Fruit fly (Drosophila melanogaster): Measurements from ENCODE around the gene santa-maria.

Gene santa-maria

DNA sequence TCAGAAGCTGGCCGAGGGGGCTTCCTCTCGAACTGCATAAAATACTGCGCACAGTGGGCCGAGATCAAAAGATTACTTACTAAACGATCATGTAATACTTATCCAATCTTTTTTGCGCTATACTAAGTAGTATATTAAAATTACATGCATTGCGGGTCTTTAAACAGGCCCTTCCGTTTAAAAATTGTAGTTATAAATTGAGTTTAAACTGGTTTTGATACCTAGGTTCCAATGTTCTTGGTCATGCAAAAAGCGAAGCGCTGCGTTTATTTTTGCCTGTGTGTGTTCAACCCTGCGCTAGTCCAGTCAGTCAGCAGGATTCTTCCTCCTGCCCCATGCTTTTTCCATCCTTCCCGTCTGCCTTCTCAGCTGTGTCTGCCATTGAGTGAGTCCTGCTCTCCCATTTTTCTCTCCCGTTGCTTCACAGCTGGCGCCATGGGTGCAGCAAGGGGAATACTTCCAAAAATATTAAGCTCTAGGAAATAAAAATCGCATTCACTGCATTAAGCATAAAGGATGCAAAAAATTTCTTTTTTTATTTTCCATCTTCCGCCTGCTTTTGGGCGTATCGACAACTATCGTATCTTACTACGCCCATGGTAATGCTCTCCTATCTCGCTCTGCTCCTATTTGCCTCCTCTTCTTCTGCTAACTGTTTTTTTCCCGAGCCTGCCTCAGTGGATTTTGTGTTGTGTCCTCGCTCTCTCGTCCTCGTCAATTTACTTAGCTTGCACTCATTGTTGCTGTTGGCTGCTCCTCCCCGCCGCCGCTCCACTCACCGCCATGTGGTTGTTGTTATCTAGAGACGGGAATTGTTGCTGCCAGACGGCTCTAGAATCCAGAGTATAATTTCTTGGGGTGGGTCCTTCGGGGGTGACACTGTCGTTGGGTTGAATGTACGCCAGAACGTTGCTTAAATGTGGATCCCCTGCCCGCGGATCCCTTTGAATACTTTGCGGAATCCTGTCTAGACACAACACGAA is 30.4 kb downstream of the santa-maria start (continued):
- peak; percentile 63 for TF ChIP-seq Hsf (GFP tag; optimal IDR thresholded peaks at IDR 0.05)
- TF ChIP-seq p53 (GFP tag; optimal IDR thresholded peaks at IDR 0.05): no peak
- peak; percentile 18 for TF ChIP-seq Adf1 (GFP tag; IDR thresholded peaks at IDR 0.05)
- TF ChIP-seq Ada2b (GFP tag; IDR thresholded peaks at IDR 0.05): peak; percentile 70
- no peak for TF ChIP-seq GATAe (GFP tag; conservative IDR thresholded peaks at IDR 0.05)
- peak; percentile 85 for TF ChIP-seq row (GFP tag; IDR thresholded peaks at IDR 0.05)
- peak; percentile 19 for TF ChIP-seq pnt (GFP tag; optimal IDR thresholded peaks at IDR 0.05)
- TF ChIP-seq CG6791 (GFP tag; IDR thresholded peaks at IDR 0.05; ENCODE audit: partially characterized antibody): no peak; the same call in 2 of the 3 replicates
- TF ChIP-seq Six4 (GFP tag; optimal IDR thresholded peaks at IDR 0.05): peak; percentile 41
- peak; percentile 88 for TF ChIP-seq mam (GFP tag; optimal IDR thresholded peaks at IDR 0.05)
- TF ChIP-seq kay (GFP tag; optimal IDR thresholded peaks at IDR 0.05): no peak
- no peak for TF ChIP-seq CG4328 (GFP tag; optimal IDR thresholded peaks at IDR 0.05)
- no peak for TF ChIP-seq eyg (GFP tag; optimal IDR thresholded peaks at IDR 0.05)
- TF ChIP-seq org-1 (GFP tag; optimal IDR thresholded peaks at IDR 0.05): peak; percentile 62
- peak; percentile 86 for TF ChIP-seq corto (GFP tag; optimal IDR thresholded peaks at IDR 0.05)
- TF ChIP-seq esg (GFP tag; conservative IDR thresholded peaks at IDR 0.05): peak; percentile 55; the same call in 1 of the 2 replicates
- 0 out of 2 replicates have a peak, but pooled peaks have one; percentile 36 for TF ChIP-seq crol (GFP tag; IDR thresholded peaks at IDR 0.05)
- peak; percentile 73 for TF ChIP-seq PHDP (tag; optimal IDR thresholded peaks at IDR 0.05)
- TF ChIP-seq gro (GFP tag; optimal IDR thresholded peaks at IDR 0.05): peak; percentile 67
- peak; percentile 26 for TF ChIP-seq sima (GFP tag; optimal IDR thresholded peaks at IDR 0.05)
- TF ChIP-seq seq (GFP tag; IDR thresholded peaks at IDR 0.05): no peak
- peak in 1 of 2 experiments; percentile 24 for TF ChIP-seq crp (GFP tag; optimal IDR thresholded peaks at IDR 0.05)
- TF ChIP-seq CG12104 (GFP tag; optimal IDR thresholded peaks at IDR 0.05): no peak
- TF ChIP-seq MBD-R2 (GFP tag; IDR thresholded peaks at IDR 0.05): peak; percentile 42; the same call in 1 of the 2 replicates
- TF ChIP-seq Fer2 (tag; optimal IDR thresholded peaks at IDR 0.05): no peak
- no peak for TF ChIP-seq fd64A (GFP tag; optimal IDR thresholded peaks at IDR 0.05)
- no peak for TF ChIP-seq HLH4C (GFP tag; IDR thresholded peaks at IDR 0.05; ENCODE audit: partially characterized antibody)
- peak; percentile 55; the same call in 2 of the 3 replicates for TF ChIP-seq Mrtf (GFP tag; IDR thresholded peaks at IDR 0.05)
- TF ChIP-seq CG13775 (GFP tag; optimal IDR thresholded peaks at IDR 0.05): peak; percentile 51
- TF ChIP-seq ind (GFP tag; optimal IDR thresholded peaks at IDR 0.05): peak; percentile 67
- no peak for TF ChIP-seq wek (GFP tag; optimal IDR thresholded peaks at IDR 0.05)
- no peak for TF ChIP-seq tll (GFP tag; optimal IDR thresholded peaks at IDR 0.05)
- TF ChIP-seq CG14965 (GFP tag; optimal IDR thresholded peaks at IDR 0.05; ENCODE audit: borderline replicate concordance): no peak
- peak; percentile 40 for TF ChIP-seq CG12155 (GFP tag; optimal IDR thresholded peaks at IDR 0.05)
- peak; percentile 52 for TF ChIP-seq luna (GFP tag; optimal IDR thresholded peaks at IDR 0.05)
- TF ChIP-seq CG15011 (GFP tag; optimal IDR thresholded peaks at IDR 0.05): peak; percentile 56
- no peak for TF ChIP-seq Sin3A (optimal IDR thresholded peaks at IDR 0.05)
- TF ChIP-seq CG10654 (GFP tag; optimal IDR thresholded peaks at IDR 0.05): no peak
- TF ChIP-seq CG2116 (GFP tag; optimal IDR thresholded peaks at IDR 0.05): peak; percentile 7
- no peak for TF ChIP-seq CTCF (GFP tag; optimal IDR thresholded peaks at IDR 0.05)
- TF ChIP-seq CG31224 (GFP tag; IDR thresholded peaks at IDR 0.05): peak; percentile 65
- TF ChIP-seq Taf1 (GFP tag; IDR thresholded peaks at IDR 0.05): peak; percentile 80
- peak; percentile 82 for TF ChIP-seq zfh2 (GFP tag; optimal IDR thresholded peaks at IDR 0.05)
- peak; percentile 71 for TF ChIP-seq Myb (GFP tag; optimal IDR thresholded peaks at IDR 0.05)
- TF ChIP-seq CG9437 (GFP tag; optimal IDR thresholded peaks at IDR 0.05): no peak
- TF ChIP-seq CG10979 (tag; optimal IDR thresholded peaks at IDR 0.05): peak; percentile 44
- peak; percentile 74 for TF ChIP-seq klu (GFP tag; IDR thresholded peaks at IDR 0.05)
- TF ChIP-seq oc (tag; optimal IDR thresholded peaks at IDR 0.05): no peak
- TF ChIP-seq gce (GFP tag; IDR thresholded peaks at IDR 0.05): no peak
- TF ChIP-seq CG3995 (GFP tag; optimal IDR thresholded peaks at IDR 0.05): peak; percentile 12
